Worm (Caenorhabditis elegans): ENCODE measurements around the gene npr-43.

DNA sequence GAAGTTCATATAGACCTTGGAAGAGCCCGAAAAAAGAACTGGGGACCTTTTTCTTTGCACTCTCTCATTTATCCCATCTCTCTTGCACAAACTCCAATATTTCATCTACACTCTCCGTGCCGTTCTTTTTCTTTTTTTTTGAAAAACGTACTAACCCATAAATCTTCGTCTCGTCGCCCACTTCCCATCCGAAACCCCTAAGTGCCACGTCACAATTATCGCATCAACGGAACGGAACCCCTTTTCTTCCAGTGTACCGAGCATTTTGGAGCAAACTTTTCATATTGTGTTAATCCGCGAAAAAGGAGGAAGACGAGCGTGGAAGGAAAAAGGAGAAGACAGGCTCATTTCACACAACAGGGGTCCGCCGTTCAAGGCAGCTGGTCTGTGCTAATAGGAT lies 9.5 kb downstream of the npr-43 start:
- TF ChIP-seq dpff-1 (tag; optimal IDR thresholded peaks at IDR 0.05) = no peak
- no peak for TF ChIP-seq sdz-38 (tag; optimal IDR thresholded peaks at IDR 0.05)
- no peak for TF ChIP-seq pbrm-1 (GFP tag; IDR thresholded peaks at IDR 0.05)

Measured in whole organism, young adult.